Worm (Caenorhabditis elegans) whole organism, late embryonic: ENCODE data around the gene T28C6.3.

Source experiments
- C38D4.7 ChIP-seq: fragments of 200-800 bp; sonication (Bioruptor generic); optimal IDR thresholded peaks from 2 replicates; lab custom pipeline; 2018; ENCODE audit warnings: mild to moderate bottlenecking, missing genetic modification characterization, moderate library complexity, missing compliant biosample characterization
- K02D7.2 ChIP-seq: sonication (generic microtip); optimal IDR thresholded peaks from 2 replicates; lab custom pipeline; 2017; ENCODE audit warnings: mild to moderate bottlenecking, missing genetic modification characterization, missing compliant biosample characterization
- T23F11.4 ChIP-seq: fragments of 200-800 bp; sonication (Bioruptor generic); optimal IDR thresholded peaks from 2 replicates; lab custom pipeline; 2018; ENCODE audit warnings: mild to moderate bottlenecking, missing genetic modification characterization, missing compliant biosample characterization
- Y22D7AL.16 ChIP-seq: sonication (generic microtip); optimal IDR thresholded peaks from 2 replicates; lab custom pipeline; 2016; ENCODE audit warnings: missing genetic modification characterization, missing compliant biosample characterization
- ama-1 ChIP-seq: fragments of 150-350 bp; optimal IDR thresholded peaks from 2 replicates; lab custom pipeline; 2014
- ceh-14 ChIP-seq: sonication (generic microtip); optimal IDR thresholded peaks from 2 replicates; lab custom pipeline; 2016; ENCODE audit warnings: missing genotype, missing genetic modification characterization, missing compliant biosample characterization
- ceh-24 ChIP-seq: sonication (generic microtip); optimal IDR thresholded peaks from 2 replicates; lab custom pipeline; 2016; ENCODE audit warnings: mild to moderate bottlenecking, missing genetic modification characterization, missing compliant biosample characterization
- ceh-31 ChIP-seq: sonication (generic microtip); optimal IDR thresholded peaks from 2 replicates; lab custom pipeline; 2016; ENCODE audit warnings: missing genetic modification characterization, missing compliant biosample characterization
- ceh-45 ChIP-seq: fragments of 200-800 bp; sonication (Bioruptor generic); IDR thresholded peaks from 2 replicates; pipeline ENCODE4 v1.3.6; 2022; ENCODE audit warnings: missing genetic modification reagents, missing genetic modification characterization, missing compliant biosample characterization
- ceh-48 ChIP-seq: sonication (generic microtip); optimal IDR thresholded peaks from 2 replicates; lab custom pipeline; 2016; ENCODE audit warnings: missing genetic modification characterization, inconsistent platforms, missing compliant biosample characterization
- ceh-6 ChIP-seq: fragments of 200-800 bp; sonication (Bioruptor generic); optimal IDR thresholded peaks from 2 replicates; lab custom pipeline; 2018; ENCODE audit warnings: mild to moderate bottlenecking, missing genetic modification characterization, missing compliant biosample characterization
- che-1 ChIP-seq: sonication (generic microtip); optimal IDR thresholded peaks from 2 replicates; lab custom pipeline; 2016; ENCODE audit warnings: mild to moderate bottlenecking, missing genetic modification characterization, missing compliant biosample characterization
- dve-1 ChIP-seq: sonication (generic microtip); optimal IDR thresholded peaks from 2 replicates; lab custom pipeline; 2017; ENCODE audit warnings: antibody characterized with exemption, mild to moderate bottlenecking, missing genetic modification characterization, missing compliant biosample characterization
- elt-2 ChIP-seq: sonication (generic microtip); optimal IDR thresholded peaks from 2 replicates; lab custom pipeline; 2016; ENCODE audit warnings: missing genetic modification reagents, missing genetic modification characterization, missing compliant biosample characterization
- elt-4 ChIP-seq: sonication (generic microtip); optimal IDR thresholded peaks from 2 replicates; lab custom pipeline; 2016; ENCODE audit warnings: missing genetic modification characterization, missing compliant biosample characterization
- fax-1 ChIP-seq: sonication (generic microtip); optimal IDR thresholded peaks from 2 replicates; lab custom pipeline; 2016; ENCODE audit warnings: missing genotype, missing genetic modification characterization, missing compliant biosample characterization
- gmeb-2 ChIP-seq: sonication (generic microtip); optimal IDR thresholded peaks from 2 replicates; lab custom pipeline; 2016; ENCODE audit warnings: missing genetic modification characterization, inconsistent platforms, missing compliant biosample characterization
- hlh-13 ChIP-seq: fragments of 200-800 bp; sonication (Bioruptor generic); optimal IDR thresholded peaks from 2 replicates; lab custom pipeline; 2018; ENCODE audit warnings: mild to moderate bottlenecking, missing genetic modification characterization, missing compliant biosample characterization
- hlh-15 ChIP-seq: sonication (generic microtip); optimal IDR thresholded peaks from 2 replicates; lab custom pipeline; 2016; ENCODE audit warnings: missing genetic modification characterization, missing compliant biosample characterization
- hlh-8 ChIP-seq: sonication (generic microtip); optimal IDR thresholded peaks from 2 replicates; lab custom pipeline; 2016; ENCODE audit warnings: missing genotype, missing genetic modification characterization, missing compliant biosample characterization
- mec-3 ChIP-seq: sonication (generic microtip); optimal IDR thresholded peaks from 2 replicates; lab custom pipeline; 2016; ENCODE audit warnings: borderline replicate concordance, missing genetic modification characterization, missing compliant biosample characterization
- nhr-11 ChIP-seq: fragments of 150-350 bp; optimal IDR thresholded peaks from 2 replicates; lab custom pipeline; 2014; ENCODE audit warnings: missing biosample characterization, missing genetic modification characterization
- pag-3 ChIP-seq: sonication (generic microtip); optimal IDR thresholded peaks from 2 replicates; lab custom pipeline; 2016; ENCODE audit warnings: missing compliant biosample characterization, missing genetic modification characterization, borderline replicate concordance
- pat-9 ChIP-seq: fragments of 200-800 bp; sonication (Bioruptor generic); optimal IDR thresholded peaks from 2 replicates; lab custom pipeline; 2018; ENCODE audit warnings: mild to moderate bottlenecking, missing genetic modification characterization, moderate library complexity, missing compliant biosample characterization
- pax-1 ChIP-seq: fragments of 150-350 bp; optimal IDR thresholded peaks from 2 replicates; lab custom pipeline; 2014; ENCODE audit warnings: missing biosample characterization, missing genetic modification characterization
- pha-2 ChIP-seq: sonication (generic microtip); optimal IDR thresholded peaks from 2 replicates; lab custom pipeline; 2017; ENCODE audit warnings: mild to moderate bottlenecking, missing genetic modification characterization, missing compliant biosample characterization
- pha-4 ChIP-seq: fragments of 150-350 bp; optimal IDR thresholded peaks from 2 replicates; lab custom pipeline; 2018; ENCODE audit warnings: missing biosample characterization, missing genetic modification reagents, missing genetic modification characterization
- pqm-1 ChIP-seq: sonication (generic microtip); optimal IDR thresholded peaks from 2 replicates; lab custom pipeline; 2016; ENCODE audit warnings: missing genetic modification characterization, missing compliant biosample characterization
- rnt-1 ChIP-seq: sonication (generic microtip); optimal IDR thresholded peaks from 2 replicates; lab custom pipeline; 2016; ENCODE audit warnings: missing genetic modification characterization, missing compliant biosample characterization
- syd-9 ChIP-seq: sonication (generic microtip); optimal IDR thresholded peaks from 2 replicates; lab custom pipeline; 2016; ENCODE audit warnings: mild to moderate bottlenecking, missing genetic modification characterization, moderate library complexity, missing compliant biosample characterization
- tbx-7 ChIP-seq: sonication (generic microtip); optimal IDR thresholded peaks from 2 replicates; lab custom pipeline; 2016; ENCODE audit warnings: missing genotype, missing genetic modification characterization, missing compliant biosample characterization
- ttx-3 ChIP-seq: sonication (generic microtip); optimal IDR thresholded peaks from 2 replicates; lab custom pipeline; 2016; ENCODE audit warnings: missing genetic modification reagents, missing genetic modification characterization, missing compliant biosample characterization
- unc-3 ChIP-seq, 2 experiments: fragments of 200-800 bp in 1 of 2; sonication (Bioruptor generic) in 1 of 2; sonication (generic microtip) in 1 of 2; conservative IDR thresholded peaks in 1 of 2; optimal IDR thresholded peaks in 1 of 2; 2 replicates each; pipeline versions ENCODE4 v1.3.6 to Lab custom; 2016 to 2022; ENCODE audit warnings: missing compliant biosample characterization in 2 of 2, missing genetic modification characterization in 2 of 2, missing genetic modification reagents in 1 of 2
- unc-55 ChIP-seq: sonication (generic microtip); optimal IDR thresholded peaks from 2 replicates; lab custom pipeline; 2017; ENCODE audit warnings: missing biosample characterization, missing genetic modification reagents, missing genetic modification characterization
- zip-5 ChIP-seq: sonication (generic microtip); optimal IDR thresholded peaks from 2 replicates; lab custom pipeline; 2016; ENCODE audit warnings: missing genetic modification characterization, missing compliant biosample characterization
- ztf-16 ChIP-seq: sonication (generic microtip); optimal IDR thresholded peaks from 2 replicates; lab custom pipeline; 2017; ENCODE audit warnings: missing genetic modification characterization, missing compliant biosample characterization

Gene T28C6.3

ce11 chrIV:8826606-8827000, 6.5 kb downstream of the T28C6.3 start:
- TF ChIP-seq ceh-14 (no peak), fax-1 (no peak), T23F11.4 (no peak), ceh-48 (tag; lab: Kevin White, UChicago) (peak; percentile 88), hlh-8 (tag; lab: Kevin White, UChicago) (no peak)

- no peak for TF ChIP-seq Y22D7AL.16 (tag; lab: Kevin White, UChicago)
- no peak for TF ChIP-seq nhr-11 (tag; lab: Kevin White, UChicago)
- no peak for TF ChIP-seq T23F11.4
- TF ChIP-seq ceh-24, result no peak
- no peak for TF ChIP-seq pha-2 (tag; lab: Kevin White, UChicago)
- TF ChIP-seq pha-4 (tag; lab: Kevin White, UChicago), result no peak
- no peak for TF ChIP-seq pqm-1 (tag; lab: Kevin White, UChicago)
- no peak for TF ChIP-seq ztf-16 (tag; lab: Kevin White, UChicago)
These were observed 7.4 kb downstream of the T28C6.3 start, which contains the start of gene T28C6.7 for ce11 chrIV:8827500-8827899. TSS of gene T28C6.7 (plus strand) at chrIV:8827800.

DNA sequence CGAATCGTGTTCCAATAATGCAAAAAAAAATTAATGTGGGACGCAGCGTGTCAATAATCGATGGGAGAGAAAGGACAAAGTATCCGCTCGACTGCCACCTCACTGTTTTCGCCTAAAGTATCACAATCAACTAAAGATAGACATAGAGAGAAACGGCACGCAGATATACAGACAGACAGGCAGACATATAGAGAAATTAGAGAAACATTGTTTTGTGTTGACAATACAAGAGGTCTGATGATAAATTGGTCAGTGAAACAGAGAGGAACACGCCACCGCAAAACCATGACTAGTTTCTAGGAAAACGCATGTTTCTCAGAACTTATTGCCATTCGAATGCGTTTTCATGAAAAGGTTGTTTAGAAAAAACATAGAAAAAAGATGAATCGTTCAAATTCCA, 10.4 kb downstream of the T28C6.3 start, which contains the start of gene T28C6.8:
Gene T28C6.8, minus strand, starts transcription at position 137 of the 400 bp plus-strand sequence.
- TF ChIP-seq T23F11.4 (no peak), dve-1 (tag; lab: Kevin White, UChicago) (peak; percentile 5)

ce11 chrIV:8840161-8840765, 20.1 kb downstream of the T28C6.3 start, which contains the start of the genes T28C6.11 and T11B7.1:
TSS of gene T28C6.11 (minus strand) at chrIV:8840261.
TSS of gene T11B7.1 (plus strand) at chrIV:8840715.
- TF ChIP-seq che-1 (tag; lab: Kevin White, UChicago), result no peak
- TF ChIP-seq unc-55 (GFP tag; lab: Kevin White, UChicago), result no peak
- no peak for TF ChIP-seq pax-1 (tag; lab: Kevin White, UChicago)
- TF ChIP-seq gmeb-2 (tag; lab: Kevin White, UChicago), result no peak
- TF ChIP-seq Y22D7AL.16 (tag; lab: Kevin White, UChicago), result no peak
- no peak for TF ChIP-seq hlh-15 (tag; lab: Kevin White, UChicago)
- no peak for TF ChIP-seq tbx-7 (tag; lab: Kevin White, UChicago)
- no peak for TF ChIP-seq pha-2 (tag; lab: Kevin White, UChicago)
- TF ChIP-seq rnt-1, result no peak
- TF ChIP-seq pat-9, result no peak
- TF ChIP-seq ama-1 (lab: Kevin White, UChicago), result no peak
- no peak for TF ChIP-seq ttx-3 (tag; lab: Kevin White, UChicago)
- TF ChIP-seq hlh-13 (GFP tag; lab: Kevin White, UChicago), result no peak
- TF ChIP-seq fax-1, result no peak
- no peak for TF ChIP-seq ceh-31 (tag; lab: Kevin White, UChicago)
- TF ChIP-seq K02D7.2 (tag; lab: Kevin White, UChicago), result no peak
- TF ChIP-seq C38D4.7 (GFP tag; lab: Kevin White, UChicago), result no peak
- TF ChIP-seq, all 69 proteins: peak for 0

ce11 chrIV:8844457-8844856, 24.3 kb downstream of the T28C6.3 start, which contains the start of gene T11B7.2:
TSS of gene T11B7.2 (minus strand) at chrIV:8844557.
- TF ChIP-seq Y22D7AL.16 (tag; lab: Kevin White, UChicago), result no peak

DNA sequence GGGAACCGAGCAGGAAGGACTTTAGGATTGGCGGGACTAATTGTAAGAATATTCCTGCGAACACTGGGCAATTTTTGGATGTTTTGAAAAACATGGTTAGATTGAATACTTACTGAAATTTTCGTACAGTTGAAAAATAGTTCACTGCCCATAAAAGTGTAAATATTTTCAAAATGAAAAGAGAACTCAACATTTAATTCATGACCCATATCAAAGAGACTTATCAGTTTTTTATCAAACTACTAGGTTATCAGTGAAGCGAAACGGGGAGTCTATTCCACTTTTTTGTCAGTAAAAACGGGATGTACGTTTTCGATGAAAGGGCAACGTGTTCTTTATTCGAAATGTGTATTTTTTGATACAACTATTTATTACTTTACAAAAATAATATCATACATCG, 25.8 kb downstream of the T28C6.3 start:
- TF ChIP-seq syd-9 (tag; lab: Kevin White, UChicago) (no peak), elt-2 (peak; percentile 59)
- TF ChIP-seq, all 69 proteins: peak for 1

ce11 chrIV:8847918-8848317, 27.8 kb downstream of the T28C6.3 start, which contains the start of gene col-118:
TSS of gene col-118 (plus strand) at chrIV:8848218.
- TF ChIP-seq mec-3, result no peak
- TF ChIP-seq T23F11.4, result no peak
- no peak for TF ChIP-seq ceh-6 (GFP tag; lab: Kevin White, UChicago)
- TF ChIP-seq pha-4 (tag; lab: Kevin White, UChicago), result no peak
- no peak for TF ChIP-seq Y22D7AL.16 (tag; lab: Kevin White, UChicago)
- no peak for TF ChIP-seq elt-4 (tag; lab: Kevin White, UChicago)
- TF ChIP-seq ceh-24, result no peak
- TF ChIP-seq unc-3 (GFP tag; conservative IDR thresholded peaks at IDR 0.05; lab: Robert Waterston, UW), result no peak
- TF ChIP-seq unc-3 (tag; optimal IDR thresholded peaks at IDR 0.05; lab: Kevin White, UChicago), result no peak
- TF ChIP-seq ceh-45 (GFP tag; lab: Robert Waterston, UW), result no peak
- no peak for TF ChIP-seq pag-3
- no peak for TF ChIP-seq zip-5 (tag; lab: Kevin White, UChicago)
